Fruit fly (Drosophila melanogaster): ENCODE measurements around the gene Surf4.

Gene Surf4

DNA sequence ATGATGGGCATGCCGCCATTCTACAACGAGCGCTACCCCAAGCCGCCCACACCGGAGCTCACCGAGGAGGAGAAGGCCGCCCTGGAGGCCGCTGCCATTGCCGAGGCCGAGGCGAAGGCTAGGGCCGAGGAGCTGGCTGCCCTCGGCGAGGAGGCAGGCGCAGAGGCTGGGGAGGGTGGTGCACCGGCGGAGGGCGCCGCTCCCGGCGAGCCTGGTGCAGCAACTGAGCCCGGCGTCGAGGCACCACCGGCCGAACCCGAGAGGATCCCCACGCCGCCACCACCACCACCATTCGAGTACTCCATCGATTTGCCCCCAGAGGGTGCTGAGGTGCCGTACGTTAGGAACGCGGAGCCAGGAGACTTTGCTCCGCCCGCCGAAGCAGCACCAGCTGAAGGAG, 40.7 kb downstream of the Surf4 start:
- TF ChIP-seq fd96Ca (GFP tag; IDR thresholded peaks at IDR 0.05) (no peak), CG14655 (GFP tag; optimal IDR thresholded peaks at IDR 0.05) (no peak), Ets98B (GFP tag; IDR thresholded peaks at IDR 0.05) (no peak), Pif1B (GFP tag; optimal IDR thresholded peaks at IDR 0.05) (no peak), Snoo (tag; optimal IDR thresholded peaks at IDR 0.05) (no peak), CG13204 (GFP tag; optimal IDR thresholded peaks at IDR 0.05) (no peak), D1 (tag; optimal IDR thresholded peaks at IDR 0.05) (no peak), CG8301 (tag; optimal IDR thresholded peaks at IDR 0.05) (no peak), CG4496 (GFP tag; IDR thresholded peaks at IDR 0.05) (no peak), CG15710 (tag; optimal IDR thresholded peaks at IDR 0.05) (no peak), gl (tag; optimal IDR thresholded peaks at IDR 0.05) (no peak), CG32121 (GFP tag; IDR thresholded peaks at IDR 0.05) (no peak)

DNA sequence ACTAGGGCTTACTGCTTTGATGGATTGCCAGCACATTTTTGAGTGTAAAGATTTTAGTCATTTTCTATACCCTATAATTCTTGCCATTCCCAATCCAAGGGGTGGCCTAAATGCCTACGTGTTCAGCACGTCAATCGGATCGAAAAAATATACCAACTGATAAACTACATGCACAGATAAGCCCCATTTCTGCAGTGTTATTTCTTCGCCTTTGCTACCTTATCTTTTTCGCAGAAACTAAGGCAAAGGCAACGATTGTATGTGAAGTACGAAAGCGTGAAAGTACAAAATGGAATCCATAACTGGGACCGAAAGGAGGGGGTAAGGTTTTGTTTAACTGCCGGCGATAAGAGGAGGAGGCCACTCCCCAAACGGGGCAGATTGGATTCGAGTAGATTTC, 48.1 kb downstream of the Surf4 start:
- TF ChIP-seq CG4496 (GFP tag; IDR thresholded peaks at IDR 0.05) (no peak), CG32121 (GFP tag; IDR thresholded peaks at IDR 0.05) (no peak), CG8159 (tag; optimal IDR thresholded peaks at IDR 0.05) (no peak), CG9948 (tag; optimal IDR thresholded peaks at IDR 0.05) (no peak), fd96Ca (GFP tag; IDR thresholded peaks at IDR 0.05) (no peak), Ets98B (GFP tag; IDR thresholded peaks at IDR 0.05) (no peak), Pif1A (GFP tag; optimal IDR thresholded peaks at IDR 0.05) (no peak), Snoo (tag; optimal IDR thresholded peaks at IDR 0.05) (no peak), CG15710 (tag; optimal IDR thresholded peaks at IDR 0.05) (no peak), CG12605 (GFP tag; IDR thresholded peaks at IDR 0.05) (no peak), CG13204 (GFP tag; optimal IDR thresholded peaks at IDR 0.05) (no peak), EcR (GFP tag; optimal IDR thresholded peaks at IDR 0.05) (no peak), CG14655 (GFP tag; optimal IDR thresholded peaks at IDR 0.05) (no peak), CG8301 (tag; optimal IDR thresholded peaks at IDR 0.05) (no peak), CG17806 (tag; optimal IDR thresholded peaks at IDR 0.05) (no peak), rn (GFP tag; IDR thresholded peaks at IDR 0.05) (no peak), Pif1B (GFP tag; optimal IDR thresholded peaks at IDR 0.05) (no peak), CG10348 (GFP tag; IDR thresholded peaks at IDR 0.05) (no peak)

DNA sequence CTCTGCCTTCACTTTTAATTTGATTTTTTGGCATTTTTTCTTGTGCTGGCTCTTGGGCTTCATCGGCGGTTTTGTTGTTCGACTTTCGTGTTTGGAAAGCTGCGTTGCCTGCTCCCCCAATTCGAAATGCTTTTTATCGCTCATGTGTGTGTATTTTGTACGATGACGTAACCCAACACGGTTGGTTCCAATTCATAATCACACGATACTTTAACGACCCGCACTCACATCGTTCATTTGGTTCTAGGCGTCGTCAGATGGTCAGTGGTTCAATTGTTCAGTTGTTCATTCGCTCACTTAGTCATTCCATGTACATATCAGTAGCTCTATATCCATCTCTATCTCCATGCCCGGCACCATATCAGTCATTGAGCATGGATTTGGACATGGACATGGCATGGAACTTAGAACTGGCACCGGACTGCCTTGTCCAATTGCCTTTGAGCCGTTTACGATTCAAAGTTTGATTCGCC, 52.1 kb downstream of the Surf4 start:
- TF ChIP-seq D1 (tag; optimal IDR thresholded peaks at IDR 0.05) = no peak
- TF ChIP-seq Snoo (tag; optimal IDR thresholded peaks at IDR 0.05) = no peak
- TF ChIP-seq CG34367 (tag; optimal IDR thresholded peaks at IDR 0.05) = no peak
- TF ChIP-seq CG32121 (GFP tag; IDR thresholded peaks at IDR 0.05) = no peak
- no peak for TF ChIP-seq gl (tag; optimal IDR thresholded peaks at IDR 0.05)
- TF ChIP-seq fd96Ca (GFP tag; IDR thresholded peaks at IDR 0.05) = no peak
- TF ChIP-seq CG14655 (GFP tag; optimal IDR thresholded peaks at IDR 0.05) = no peak
- no peak for TF ChIP-seq CG13204 (GFP tag; optimal IDR thresholded peaks at IDR 0.05)
- TF ChIP-seq CG12605 (GFP tag; IDR thresholded peaks at IDR 0.05) = no peak
- no peak for TF ChIP-seq CG8159 (tag; optimal IDR thresholded peaks at IDR 0.05)
- no peak for TF ChIP-seq Pif1B (GFP tag; optimal IDR thresholded peaks at IDR 0.05)
- no peak for TF ChIP-seq CG9948 (tag; optimal IDR thresholded peaks at IDR 0.05)
- TF ChIP-seq CG4496 (GFP tag; IDR thresholded peaks at IDR 0.05) = no peak
- TF ChIP-seq CG10348 (GFP tag; IDR thresholded peaks at IDR 0.05) = no peak
- no peak for TF ChIP-seq CG8301 (tag; optimal IDR thresholded peaks at IDR 0.05)
- TF ChIP-seq EcR (GFP tag; optimal IDR thresholded peaks at IDR 0.05) = no peak
- no peak for TF ChIP-seq CG17806 (tag; optimal IDR thresholded peaks at IDR 0.05)
- TF ChIP-seq CG15710 (tag; optimal IDR thresholded peaks at IDR 0.05) = no peak
- TF ChIP-seq rn (GFP tag; IDR thresholded peaks at IDR 0.05) = no peak
- TF ChIP-seq Pif1A (GFP tag; optimal IDR thresholded peaks at IDR 0.05) = no peak

Measured in whole organism, pupa.